Fruit fly (Drosophila melanogaster) whole organism, adult: ENCODE measurements around the gene CG15577.

Experiments used
- CG12768 ChIP-seq: fragments of 200-800 bp; sonication (Bioruptor generic); optimal IDR thresholded peaks from 2 replicates; lab custom pipeline; 2017; ENCODE audit warnings: missing biosample characterization, missing genetic modification characterization, mild to moderate bottlenecking, moderate library complexity, missing genetic modification reagents
- CG14711 ChIP-seq: fragments of 200-800 bp; sonication (Bioruptor generic); optimal IDR thresholded peaks from 2 replicates; lab custom pipeline; 2018; ENCODE audit warnings: missing biosample characterization, mild to moderate bottlenecking, missing genetic modification characterization, moderate library complexity
- CG1620 ChIP-seq: fragments of 200-800 bp; sonication (Bioruptor generic); optimal IDR thresholded peaks from 2 replicates; lab custom pipeline; 2016; ENCODE audit warnings: missing biosample characterization, missing genetic modification characterization
- CG33017 ChIP-seq: fragments of 200-800 bp; sonication (Bioruptor generic); optimal IDR thresholded peaks from 2 replicates; lab custom pipeline; 2018; ENCODE audit warnings: missing biosample characterization, mild to moderate bottlenecking, missing genetic modification characterization, moderate library complexity
- CG7045 ChIP-seq: fragments of 200-800 bp; sonication (Bioruptor generic); optimal IDR thresholded peaks from 2 replicates; lab custom pipeline; 2017; ENCODE audit warnings: missing biosample characterization, mild to moderate bottlenecking, missing genetic modification characterization
- Clk ChIP-seq: fragments of 200-800 bp; sonication (Bioruptor generic); optimal IDR thresholded peaks from 2 replicates; lab custom pipeline; 2017; ENCODE audit warnings: missing biosample characterization, missing genetic modification characterization
- Hr96 ChIP-seq: fragments of 200-800 bp; sonication (Bioruptor generic); optimal IDR thresholded peaks from 2 replicates; lab custom pipeline; 2016; ENCODE audit warnings: missing biosample characterization, missing genetic modification characterization
- Mnt ChIP-seq: fragments of 200-800 bp; sonication (Bioruptor generic); optimal IDR thresholded peaks from 2 replicates; lab custom pipeline; 2016; ENCODE audit warnings: missing biosample characterization, mild to moderate bottlenecking, missing genetic modification characterization
- bab1 ChIP-seq: fragments of 200-800 bp; sonication (Bioruptor generic); optimal IDR thresholded peaks from 3 replicates; lab custom pipeline; 2019; ENCODE audit warnings: missing biosample characterization, mild to moderate bottlenecking, missing genetic modification characterization, moderate library complexity
- cnc ChIP-seq, 2 experiments: fragments of >200 bp; optimal IDR thresholded peaks; 2 replicates each; lab custom pipeline; 2017
- kay ChIP-seq: fragments of 200-800 bp; sonication (Bioruptor generic); peaks from one replicate; lab custom pipeline; 2016; ENCODE audit warnings: missing biosample characterization, missing genetic modification characterization, borderline replicate concordance
- toe ChIP-seq: fragments of 200-800 bp; sonication (Bioruptor generic); optimal IDR thresholded peaks from 2 replicates; lab custom pipeline; 2016; ENCODE audit warnings: missing biosample characterization, missing genetic modification characterization

DNA sequence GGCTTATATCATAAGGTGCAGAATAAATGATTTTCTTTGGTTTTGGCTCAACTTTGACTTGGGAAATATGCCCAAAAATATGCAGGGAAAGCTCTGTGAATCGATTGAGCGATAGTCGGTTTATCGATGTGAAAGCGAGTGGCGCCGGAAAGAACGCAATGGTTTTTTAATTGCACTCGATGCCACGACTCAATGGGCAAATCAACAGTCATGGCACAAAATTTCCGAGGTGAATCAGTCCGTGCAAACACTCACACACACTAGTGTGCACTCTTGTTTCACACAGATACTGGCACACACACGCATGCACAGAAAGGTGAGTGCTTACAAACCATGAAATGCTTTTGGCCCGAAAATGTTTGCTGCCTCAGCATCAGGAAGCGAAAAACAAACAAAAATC is 36.7 kb downstream of the CG15577 start:
- TF ChIP-seq CG1620 (GFP tag; lab: Kevin White, UChicago): no peak
- no peak for TF ChIP-seq CG14711 (tag; lab: Kevin White, UChicago)
- no peak for TF ChIP-seq cnc (optimal IDR thresholded peaks at IDR 0.05; lab: Kevin White, UChicago)
- no peak for TF ChIP-seq Hr96 (GFP tag; lab: Kevin White, UChicago)
- TF ChIP-seq CG7045: no peak
- no peak for TF ChIP-seq Mnt (GFP tag; lab: Kevin White, UChicago)
- TF ChIP-seq CG33017 (tag; lab: Kevin White, UChicago): no peak
- no peak for TF ChIP-seq Clk
- TF ChIP-seq kay (GFP tag; lab: Kevin White, UChicago): no peak
- no peak for TF ChIP-seq toe
- no peak for TF ChIP-seq bab1 (GFP tag; lab: Kevin White, UChicago)
- TF ChIP-seq CG12768: no peak
